Fruit fly (Drosophila melanogaster): ENCODE results near the gene CG34179.

- TF ChIP-seq dac (GFP tag; optimal IDR thresholded peaks at IDR 0.05) (no peak), ss (GFP tag; optimal IDR thresholded peaks at IDR 0.05) (no peak), fd85E (GFP tag; optimal IDR thresholded peaks at IDR 0.05) (no peak), CG31627 (GFP tag; optimal IDR thresholded peaks at IDR 0.05) (peak; percentile 23), Lpt (GFP tag; optimal IDR thresholded peaks at IDR 0.05) (peak; percentile 21), CG3919 (GFP tag; optimal IDR thresholded peaks at IDR 0.05) (no peak)
Measured at dm6 chr2L:6088371-6089365, 40.2 kb upstream of the CG34179 start.
